Fruit fly (Drosophila melanogaster) whole organism, embryonic: ENCODE data around the gene janA.

Experiments
- Ada2b ChIP-seq: fragments of 200-800 bp; sonication (Bioruptor generic); IDR thresholded peaks from 2 replicates; pipeline ENCODE4 v1.3.6; 2022; ENCODE audit warnings: missing biosample characterization, missing genetic modification characterization
- CG11093 ChIP-seq: fragments of 200-800 bp; sonication (Bioruptor generic); IDR thresholded peaks from 3 replicates; pipeline ENCODE4 v1.3.6; 2022; ENCODE audit warnings: missing biosample characterization, missing genetic modification characterization
- CG11695 ChIP-seq: fragments of 200-800 bp; sonication (Bioruptor generic); IDR thresholded peaks from 3 replicates; pipeline ENCODE4 v1.3.6; 2022; ENCODE audit warnings: missing biosample characterization, missing genetic modification characterization
- CG13894 ChIP-seq: fragments of 200-800 bp; sonication (Bioruptor generic); optimal IDR thresholded peaks from 3 replicates; lab custom pipeline; 2018; ENCODE audit warnings: missing biosample characterization, mild to moderate bottlenecking, missing genetic modification characterization, moderate library complexity
- CG14050 ChIP-seq: fragments of 200-800 bp; sonication (Bioruptor generic); IDR thresholded peaks from 3 replicates; pipeline ENCODE4 v1.3.6; 2022; ENCODE audit warnings: missing biosample characterization, missing genetic modification characterization
- CG14965 ChIP-seq: fragments of 200-800 bp; sonication (Bioruptor generic); optimal IDR thresholded peaks from 2 replicates; lab custom pipeline; 2016; ENCODE audit warnings: missing biosample characterization, missing genetic modification characterization, borderline replicate concordance
- CG1529 ChIP-seq: fragments of 200-800 bp; sonication (Bioruptor generic); optimal IDR thresholded peaks from 3 replicates; lab custom pipeline; 2018; ENCODE audit warnings: missing biosample characterization, missing genetic modification characterization
- CG15514 ChIP-seq: fragments of 200-800 bp; sonication (Bioruptor generic); optimal IDR thresholded peaks from 3 replicates; lab custom pipeline; 2017; ENCODE audit warnings: missing biosample characterization, missing genetic modification characterization, mild to moderate bottlenecking, moderate library complexity, missing genetic modification reagents
- CG16813 ChIP-seq: fragments of 200-800 bp; sonication (Bioruptor generic); IDR thresholded peaks from 3 replicates; pipeline ENCODE4 v1.3.6; 2022; ENCODE audit warnings: missing biosample characterization, missing genetic modification characterization; ENCODE audit not compliant: partially characterized antibody
- CG16815 ChIP-seq: fragments of 200-800 bp; sonication (Bioruptor generic); optimal IDR thresholded peaks from 3 replicates; lab custom pipeline; 2017; ENCODE audit warnings: missing biosample characterization, mild to moderate bottlenecking, missing genetic modification characterization
- CG3838 ChIP-seq: fragments of 200-800 bp; sonication (Bioruptor generic); optimal IDR thresholded peaks from 3 replicates; lab custom pipeline; 2016; ENCODE audit warnings: missing biosample characterization, missing genetic modification characterization
- CG43689 ChIP-seq: fragments of 200-800 bp; sonication (Bioruptor generic); IDR thresholded peaks from 2 replicates; pipeline ENCODE4 v1.3.6; 2022; ENCODE audit warnings: missing biosample characterization, missing genetic modification characterization
- CG4617 ChIP-seq: fragments of 200-800 bp; sonication (Bioruptor generic); optimal IDR thresholded peaks from 3 replicates; lab custom pipeline; 2016; ENCODE audit warnings: missing biosample characterization, missing genetic modification characterization, borderline replicate concordance
- CG6765 ChIP-seq: fragments of 200-800 bp; sonication (Bioruptor generic); optimal IDR thresholded peaks from 3 replicates; lab custom pipeline; 2017; ENCODE audit warnings: missing biosample characterization, mild to moderate bottlenecking, missing genetic modification characterization
- CG8290 ChIP-seq, 3 experiments: fragments of 200-800 bp; sonication (Bioruptor generic); optimal IDR thresholded peaks; 2 replicates each; lab custom pipeline; 2016 to 2019; ENCODE audit warnings: missing biosample characterization in 3 of 3, missing genetic modification characterization in 3 of 3, mild to moderate bottlenecking in 2 of 3, moderate library complexity in 1 of 3
- CG8478 ChIP-seq: fragments of >200 bp; optimal IDR thresholded peaks from 2 replicates; lab custom pipeline; 2018
- CG9609 ChIP-seq: fragments of 200-800 bp; sonication (Bioruptor generic); optimal IDR thresholded peaks from 3 replicates; lab custom pipeline; 2016; ENCODE audit warnings: missing biosample characterization, missing genetic modification characterization
- Deaf1 ChIP-seq: fragments of 200-800 bp; optimal IDR thresholded peaks from 3 replicates; lab custom pipeline; 2019; ENCODE audit warnings: missing biosample characterization, mild to moderate bottlenecking, missing genetic modification characterization, moderate library complexity
- Dll ChIP-seq: fragments of 200-800 bp; sonication (Bioruptor generic); IDR thresholded peaks from 4 replicates; pipeline ENCODE4 v1.3.6; 2022; ENCODE audit warnings: missing biosample characterization, missing genetic modification characterization; ENCODE audit not compliant: partially characterized antibody
- Dp ChIP-seq: fragments of 200-800 bp; sonication (Bioruptor generic); optimal IDR thresholded peaks from 2 replicates; lab custom pipeline; 2018; ENCODE audit warnings: missing biosample characterization, mild to moderate bottlenecking, missing genetic modification characterization, moderate library complexity
- Dref ChIP-seq: fragments of 200-800 bp; sonication (Bioruptor generic); IDR thresholded peaks from 2 replicates; pipeline ENCODE4 v1.3.6; 2022; ENCODE audit warnings: missing biosample characterization, missing genetic modification characterization
- E2f1 ChIP-seq: fragments of 200-800 bp; sonication (Bioruptor generic); IDR thresholded peaks from 2 replicates; pipeline ENCODE4 v1.3.6; 2022; ENCODE audit warnings: missing biosample characterization, missing genetic modification characterization
- E2f2 ChIP-seq: fragments of 200-800 bp; sonication (Bioruptor generic); IDR thresholded peaks from 2 replicates; pipeline ENCODE4 v1.3.6; 2022; ENCODE audit warnings: missing biosample characterization, missing genetic modification characterization
- Elba2 ChIP-seq: fragments of 200-800 bp; sonication (Bioruptor generic); optimal IDR thresholded peaks from 3 replicates; lab custom pipeline; 2016; ENCODE audit warnings: missing biosample characterization, missing genetic modification characterization
- Ets65A ChIP-seq: fragments of 200-800 bp; sonication (Bioruptor generic); peaks from one replicate; lab custom pipeline; 2016; ENCODE audit warnings: missing biosample characterization, missing genetic modification characterization
- Fer2 ChIP-seq: fragments of 200-800 bp; sonication (Bioruptor generic); optimal IDR thresholded peaks from 2 replicates; lab custom pipeline; 2018; ENCODE audit warnings: missing biosample characterization, mild to moderate bottlenecking, missing genetic modification characterization, moderate library complexity
- HLH4C ChIP-seq: fragments of 200-800 bp; sonication (Bioruptor generic); IDR thresholded peaks from 3 replicates; pipeline ENCODE4 v1.3.6; 2022; ENCODE audit warnings: missing biosample characterization, missing genetic modification characterization; ENCODE audit not compliant: partially characterized antibody
- HmgZ ChIP-seq: fragments of 200-800 bp; sonication (Bioruptor generic); optimal IDR thresholded peaks from 2 replicates; lab custom pipeline; 2018; ENCODE audit warnings: missing biosample characterization, mild to moderate bottlenecking, missing genetic modification characterization
- MESR4 ChIP-seq: fragments of 200-800 bp; sonication (Bioruptor generic); optimal IDR thresholded peaks from 2 replicates; lab custom pipeline; 2018; ENCODE audit warnings: missing biosample characterization, mild to moderate bottlenecking, missing genetic modification characterization, moderate library complexity
- MTF-1 ChIP-seq: fragments of 200-800 bp; sonication (Bioruptor generic); optimal IDR thresholded peaks from 2 replicates; lab custom pipeline; 2018; ENCODE audit warnings: missing biosample characterization, mild to moderate bottlenecking, missing genetic modification characterization, borderline replicate concordance
- Neu2 ChIP-seq: fragments of 200-800 bp; sonication (Bioruptor generic); optimal IDR thresholded peaks from 3 replicates; lab custom pipeline; 2016; ENCODE audit warnings: missing biosample characterization, missing genetic modification characterization, borderline replicate concordance
- Oaz ChIP-seq: fragments of 200-800 bp; sonication (Bioruptor generic); IDR thresholded peaks from 2 replicates; pipeline ENCODE4 v1.3.6; 2022; ENCODE audit warnings: missing biosample characterization, missing genetic modification characterization
- Sin3A ChIP-seq: fragments of >200 bp; optimal IDR thresholded peaks from 2 replicates; lab custom pipeline; 2018
- Sry-δ ChIP-seq: fragments of 200-800 bp; sonication (Bioruptor generic); optimal IDR thresholded peaks from 2 replicates; lab custom pipeline; 2016; ENCODE audit warnings: missing biosample characterization, missing genetic modification characterization
- Usf ChIP-seq: fragments of 200-800 bp; sonication (Bioruptor generic); optimal IDR thresholded peaks from 2 replicates; lab custom pipeline; 2017; ENCODE audit warnings: missing genotype, missing biosample characterization, missing genetic modification characterization
- YL-1 ChIP-seq: fragments of 200-800 bp; sonication (Bioruptor generic); optimal IDR thresholded peaks from 3 replicates; lab custom pipeline; 2017; ENCODE audit warnings: missing biosample characterization, mild to moderate bottlenecking, missing genetic modification characterization
- br ChIP-seq: fragments of >200 bp; optimal IDR thresholded peaks from 2 replicates; lab custom pipeline; 2017
- chinmo ChIP-seq: fragments of 200-800 bp; sonication (Bioruptor generic); IDR thresholded peaks from 4 replicates; pipeline ENCODE4 v1.3.6; 2022; ENCODE audit warnings: missing biosample characterization, missing genetic modification characterization; ENCODE audit not compliant: partially characterized antibody
- dan ChIP-seq: fragments of 200-800 bp; sonication (Bioruptor generic); IDR thresholded peaks from 2 replicates; pipeline ENCODE4 v1.3.6; 2022; ENCODE audit warnings: missing biosample characterization, missing genetic modification characterization
- en ChIP-seq: fragments of 200-800 bp; sonication (Bioruptor generic); optimal IDR thresholded peaks from 2 replicates; lab custom pipeline; 2016; ENCODE audit warnings: missing biosample characterization, missing genetic modification characterization
- exex ChIP-seq: fragments of 200-800 bp; sonication (Bioruptor generic); optimal IDR thresholded peaks from 4 replicates; lab custom pipeline; 2018; ENCODE audit warnings: missing biosample characterization, mild to moderate bottlenecking, missing genetic modification characterization, moderate library complexity
- hb ChIP-seq: fragments of 200-800 bp; sonication (Bioruptor generic); IDR thresholded peaks from 3 replicates; pipeline ENCODE4 v1.3.6; 2022; ENCODE audit warnings: missing biosample characterization, missing genetic modification characterization; ENCODE audit not compliant: partially characterized antibody
- hbn ChIP-seq: fragments of 200-800 bp; sonication (Bioruptor generic); IDR thresholded peaks from 2 replicates; pipeline ENCODE4 v1.3.6; 2022; ENCODE audit warnings: missing biosample characterization, missing genetic modification characterization; ENCODE audit not compliant: partially characterized antibody
- inv ChIP-seq: fragments of 200-800 bp; sonication (Bioruptor generic); IDR thresholded peaks from 2 replicates; pipeline ENCODE4 v1.3.6; 2022; ENCODE audit warnings: missing biosample characterization, missing genetic modification characterization; ENCODE audit not compliant: partially characterized antibody
- pzg ChIP-seq: fragments of 200-800 bp; sonication (Bioruptor generic); optimal IDR thresholded peaks from 3 replicates; lab custom pipeline; 2018; ENCODE audit warnings: missing biosample characterization, mild to moderate bottlenecking, missing genetic modification characterization, moderate library complexity
- sens-2 ChIP-seq: fragments of 200-800 bp; sonication (Bioruptor generic); IDR thresholded peaks from 2 replicates; pipeline ENCODE4 v1.3.6; 2022; ENCODE audit warnings: missing biosample characterization, missing genetic modification characterization
- ssp ChIP-seq: fragments of 200-800 bp; sonication (Bioruptor generic); IDR thresholded peaks from 2 replicates; pipeline ENCODE4 v1.3.6; 2022; ENCODE audit warnings: missing biosample characterization, missing genetic modification characterization
- trem ChIP-seq: fragments of 200-800 bp; optimal IDR thresholded peaks from 3 replicates; lab custom pipeline; 2019; ENCODE audit warnings: missing biosample characterization, mild to moderate bottlenecking, missing genetic modification characterization, moderate library complexity
- trh ChIP-seq: fragments of 200-800 bp; sonication (Bioruptor generic); optimal IDR thresholded peaks from 2 replicates; lab custom pipeline; 2016; ENCODE audit warnings: missing biosample characterization, missing genetic modification characterization
- unc-4 ChIP-seq: fragments of 200-800 bp; sonication (Bioruptor generic); IDR thresholded peaks from 2 replicates; pipeline ENCODE4 v1.3.6; 2022; ENCODE audit warnings: missing biosample characterization, missing genetic modification characterization; ENCODE audit not compliant: partially characterized antibody
- wek ChIP-seq: fragments of 200-800 bp; sonication (Bioruptor generic); optimal IDR thresholded peaks from 3 replicates; lab custom pipeline; 2018; ENCODE audit warnings: missing biosample characterization, mild to moderate bottlenecking, missing genetic modification characterization, moderate library complexity

Gene janA

dm6 chr3R:29995035-29995434 lies 44.3 kb downstream of the janA start, which contains the start of the genes CG7903 and Sas-6 (continued):
- TF ChIP-seq MESR4 (GFP tag; lab: Kevin White, UChicago) (peak; percentile 71), Ets65A (GFP tag; lab: Kevin White, UChicago) (no peak), Usf (no peak), CG4617 (GFP tag; lab: Kevin White, UChicago) (peak; percentile 81), CG43689 (no peak), Elba2 (GFP tag; lab: Kevin White, UChicago) (no peak), trh (GFP tag; lab: Kevin White, UChicago) (no peak), trem (tag; lab: Kevin White, UChicago) (peak; percentile 33), Sry-δ (peak; percentile 94), Fer2 (tag; lab: Kevin White, UChicago) (no peak), CG8290 (GFP tag; optimal IDR thresholded peaks at IDR 0.05; lab: Kevin White, UChicago) (no peak), CG8290 (tag; optimal IDR thresholded peaks at IDR 0.05; lab: Kevin White, UChicago) (no peak), CG14965 (GFP tag; lab: Kevin White, UChicago) (no peak), MTF-1 (GFP tag; lab: Kevin White, UChicago) (no peak), chinmo (GFP tag; lab: Robert Waterston, UW) (peak; percentile 65; the same call in 1 of the 4 replicates), hbn (peak; percentile 72), CG1529 (GFP tag; lab: Kevin White, UChicago) (no peak), Ada2b (no peak), sens-2 (GFP tag; lab: Robert Waterston, UW) (no peak), en (GFP tag; lab: Kevin White, UChicago) (no peak), ssp (GFP tag; lab: Robert Waterston, UW) (no peak), hb (peak; percentile 70; the same call in 1 of the 3 replicates)
- TF ChIP-seq, all 482 proteins: peak for 60

DNA sequence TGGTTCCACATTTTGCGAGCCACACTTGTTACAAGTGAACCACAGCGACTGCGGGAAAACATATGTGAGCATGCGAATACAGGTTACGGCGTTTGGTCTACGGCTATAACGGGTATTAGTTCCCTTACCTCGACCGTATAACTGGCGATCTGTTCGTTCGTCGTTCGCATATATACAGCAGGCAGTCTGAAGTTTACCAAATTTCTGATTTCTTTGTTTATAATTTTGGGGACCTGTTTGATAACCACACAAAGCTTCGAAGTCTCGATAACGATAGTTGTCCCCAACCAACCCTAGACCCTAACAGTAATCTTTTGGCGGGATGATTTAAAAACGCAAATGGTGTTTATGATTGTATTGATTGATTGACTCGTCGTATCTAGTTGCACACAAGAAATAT lies 46.2 kb downstream of the janA start, which contains the start of gene Acph-1:
Gene Acph-1 (minus strand): TSS at position 278 of the 400 bp plus-strand sequence.
- TF ChIP-seq inv (GFP tag; lab: Robert Waterston, UW) (no peak), unc-4 (GFP tag; lab: Robert Waterston, UW) (peak; percentile 22; the same call in 1 of the 2 replicates), CG8478 (lab: Kevin White, UChicago) (no peak), Dp (GFP tag; lab: Kevin White, UChicago) (peak; percentile 82), CG11093 (GFP tag; lab: Robert Waterston, UW) (no peak), Oaz (GFP tag; lab: Robert Waterston, UW) (no peak), br (lab: Kevin White, UChicago) (no peak), Neu2 (GFP tag; lab: Kevin White, UChicago) (no peak), dan (GFP tag; lab: Robert Waterston, UW) (no peak), HLH4C (GFP tag; lab: Robert Waterston, UW) (peak; percentile 45; the same call in 1 of the 3 replicates), Dref (GFP tag; lab: Robert Waterston, UW) (peak; percentile 69), CG13894 (tag; lab: Kevin White, UChicago) (peak; percentile 55), CG14050 (no peak), pzg (GFP tag; lab: Kevin White, UChicago) (peak; percentile 40), CG16813 (GFP tag; lab: Robert Waterston, UW) (0 out of 3 replicates have a peak, but pooled peaks have one; percentile 24), CG11695 (GFP tag; lab: Robert Waterston, UW) (no peak), exex (tag; lab: Kevin White, UChicago) (no peak), E2f2 (peak; percentile 86), YL-1 (peak; percentile 18), CG15514 (GFP tag; lab: Kevin White, UChicago) (peak; percentile 86), CG3838 (GFP tag; lab: Kevin White, UChicago) (no peak), E2f1 (no peak), CG9609 (no peak), Deaf1 (tag; lab: Kevin White, UChicago) (no peak), Dll (GFP tag; lab: Robert Waterston, UW) (0 out of 4 replicates have a peak, but pooled peaks have one; percentile 32), HmgZ (tag; lab: Kevin White, UChicago) (no peak), CG6765 (GFP tag; lab: Kevin White, UChicago) (peak; percentile 9), wek (no peak), Sin3A (lab: Kevin White, UChicago) (no peak), CG16815 (GFP tag; lab: Kevin White, UChicago) (no peak)
